Worm (Caenorhabditis elegans) whole organism, L1 larva: ENCODE data around the gene srd-34.

Source experiments
- C34B4.2 ChIP-seq: sonication (generic microtip); optimal IDR thresholded peaks from 2 replicates; lab custom pipeline; 2017; ENCODE audit warnings: mild to moderate bottlenecking, missing genetic modification characterization, missing compliant biosample characterization
- Y116A8C.19 ChIP-seq: sonication (generic microtip); optimal IDR thresholded peaks from 2 replicates; lab custom pipeline; 2016; ENCODE audit warnings: missing compliant biosample characterization, missing genetic modification characterization, borderline replicate concordance
- alr-1 ChIP-seq: fragments of 200-800 bp; sonication (Bioruptor generic); optimal IDR thresholded peaks from 2 replicates; lab custom pipeline; 2018; ENCODE audit warnings: borderline replicate concordance, mild to moderate bottlenecking, missing genetic modification characterization, missing compliant biosample characterization
- aly-2 ChIP-seq: fragments of 150-350 bp; optimal IDR thresholded peaks from 2 replicates; lab custom pipeline; 2014; ENCODE audit warnings: missing biosample characterization, missing genetic modification characterization
- blmp-1 ChIP-seq: fragments of 150-350 bp; optimal IDR thresholded peaks from 2 replicates; lab custom pipeline; 2014; ENCODE audit warnings: missing biosample characterization, missing genetic modification characterization
- ceh-63 ChIP-seq: fragments of 200-800 bp; sonication (Bioruptor generic); optimal IDR thresholded peaks from 2 replicates; lab custom pipeline; 2018; ENCODE audit warnings: mild to moderate bottlenecking, missing genetic modification characterization, missing compliant biosample characterization
- ceh-90 ChIP-seq: sonication (generic microtip); optimal IDR thresholded peaks from 2 replicates; lab custom pipeline; 2016; ENCODE audit warnings: missing genetic modification characterization, missing compliant biosample characterization
- dpl-1 ChIP-seq, 3 experiments: fragments of 150-350 bp in 2 of 3; sonication (generic microtip) in 1 of 3; optimal IDR thresholded peaks; 2 replicates each; lab custom pipeline; 2014 to 2017; ENCODE audit warnings: missing biosample characterization in 3 of 3, missing genetic modification characterization in 3 of 3, missing genetic modification reagents in 3 of 3
- dsc-1 ChIP-seq: sonication (generic microtip); optimal IDR thresholded peaks from 2 replicates; lab custom pipeline; 2016; ENCODE audit warnings: mild to moderate bottlenecking, missing genetic modification characterization, missing compliant biosample characterization
- efl-1 ChIP-seq, 4 experiments: fragments of 150-350 bp; optimal IDR thresholded peaks in 3 of 4; peaks in 1 of 4; 1 replicate in 1 of 4; 2 replicates in 3 of 4; lab custom pipeline; 2014; ENCODE audit warnings: missing biosample characterization in 2 of 4, missing genetic modification characterization in 2 of 4, missing genetic modification reagents in 2 of 4
- efl-3 ChIP-seq: fragments of 200-800 bp; sonication (Bioruptor generic); optimal IDR thresholded peaks from 2 replicates; lab custom pipeline; 2018; ENCODE audit warnings: mild to moderate bottlenecking, missing genetic modification characterization, missing compliant biosample characterization
- egl-27 ChIP-seq, 2 experiments: fragments of 150-350 bp in 1 of 2; sonication (generic microtip); optimal IDR thresholded peaks; 3 replicates each; lab custom pipeline; 2017 to 2018; ENCODE audit warnings: missing biosample characterization in 2 of 2, missing genetic modification characterization in 2 of 2, missing genetic modification reagents in 2 of 2
- elt-2 ChIP-seq: sonication (generic microtip); optimal IDR thresholded peaks from 2 replicates; lab custom pipeline; 2016; ENCODE audit warnings: missing genetic modification characterization, mild to moderate bottlenecking, inconsistent platforms, missing compliant biosample characterization, missing genetic modification reagents
- fkh-10 ChIP-seq: sonication (generic microtip); optimal IDR thresholded peaks from 2 replicates; lab custom pipeline; 2017; ENCODE audit warnings: missing biosample characterization, missing genetic modification reagents, missing genetic modification characterization
- hlh-4 ChIP-seq: sonication (generic microtip); optimal IDR thresholded peaks from 2 replicates; lab custom pipeline; 2016; ENCODE audit warnings: mild to moderate bottlenecking, missing genetic modification characterization, missing compliant biosample characterization
- irx-1 ChIP-seq: sonication (generic microtip); optimal IDR thresholded peaks from 2 replicates; lab custom pipeline; 2016; ENCODE audit warnings: missing genetic modification characterization, missing compliant biosample characterization
- lin-14 ChIP-seq: fragments of 200-800 bp; sonication (Bioruptor generic); optimal IDR thresholded peaks from 2 replicates; lab custom pipeline; 2018; ENCODE audit warnings: mild to moderate bottlenecking, missing genetic modification characterization, moderate library complexity, missing compliant biosample characterization
- lin-15B ChIP-seq: fragments of 150-350 bp; sonication (generic microtip); optimal IDR thresholded peaks from 3 replicates; lab custom pipeline; 2014; ENCODE audit warnings: missing biosample characterization, missing genetic modification characterization
- lin-35 ChIP-seq, 2 experiments: fragments of 150-350 bp; optimal IDR thresholded peaks; 2 replicates each; lab custom pipeline; 2014; ENCODE audit warnings: missing biosample characterization in 2 of 2, missing genetic modification characterization in 2 of 2, missing genetic modification reagents in 2 of 2
- lin-39 ChIP-seq: fragments of 150-350 bp; optimal IDR thresholded peaks from 2 replicates; lab custom pipeline; 2014; ENCODE audit warnings: missing biosample characterization, missing genetic modification reagents, missing genetic modification characterization
- lsy-2 ChIP-seq, 2 experiments: fragments of 150-350 bp; optimal IDR thresholded peaks; 2 replicates each; lab custom pipeline; 2014; ENCODE audit warnings: missing biosample characterization in 2 of 2, missing genetic modification characterization in 2 of 2
- mab-9 ChIP-seq: fragments of 200-800 bp; sonication (Bioruptor generic); IDR thresholded peaks from 2 replicates; pipeline ENCODE4 v1.3.6; 2022; ENCODE audit warnings: missing genetic modification reagents, missing genetic modification characterization, missing compliant biosample characterization
- mdl-1 ChIP-seq, 2 experiments: fragments of 150-350 bp; optimal IDR thresholded peaks; 2 replicates each; lab custom pipeline; 2014 to 2017; ENCODE audit warnings: missing biosample characterization in 2 of 2, missing genetic modification characterization in 2 of 2, inconsistent platforms in 1 of 2
- mef-2 ChIP-seq: fragments of 150-350 bp; optimal IDR thresholded peaks from 2 replicates; lab custom pipeline; 2014; ENCODE audit warnings: missing biosample characterization, missing genetic modification characterization
- mep-1 ChIP-seq: fragments of 150-350 bp; optimal IDR thresholded peaks from 2 replicates; lab custom pipeline; 2014; ENCODE audit warnings: missing biosample characterization, missing genetic modification characterization
- nhr-20 ChIP-seq: sonication (generic microtip); optimal IDR thresholded peaks from 2 replicates; lab custom pipeline; 2016; ENCODE audit warnings: mild to moderate bottlenecking, missing genetic modification characterization, missing compliant biosample characterization
- nhr-237 ChIP-seq: fragments of 150-350 bp; optimal IDR thresholded peaks from 2 replicates; lab custom pipeline; 2014; ENCODE audit warnings: missing biosample characterization, missing genetic modification characterization
- nhr-47 ChIP-seq: sonication (generic microtip); optimal IDR thresholded peaks from 2 replicates; lab custom pipeline; 2016; ENCODE audit warnings: mild to moderate bottlenecking, missing genetic modification characterization, moderate library complexity, missing compliant biosample characterization
- nhr-71 ChIP-seq: sonication (generic microtip); optimal IDR thresholded peaks from 2 replicates; lab custom pipeline; 2016; ENCODE audit warnings: mild to moderate bottlenecking, missing genetic modification characterization, moderate library complexity, missing compliant biosample characterization
- nhr-77 ChIP-seq: fragments of 150-350 bp; optimal IDR thresholded peaks from 2 replicates; lab custom pipeline; 2014; ENCODE audit warnings: missing biosample characterization, missing genetic modification characterization
- nhr-84 ChIP-seq: sonication (generic microtip); optimal IDR thresholded peaks from 2 replicates; lab custom pipeline; 2017; ENCODE audit warnings: missing biosample characterization, missing genetic modification characterization
- nhr-85 ChIP-seq: sonication (generic microtip); peaks from one replicate; lab custom pipeline; 2016; ENCODE audit warnings: missing genetic modification characterization, inconsistent platforms, missing compliant biosample characterization
- nhr-90 ChIP-seq: sonication (generic microtip); optimal IDR thresholded peaks from 2 replicates; lab custom pipeline; 2016; ENCODE audit warnings: mild to moderate bottlenecking, missing genetic modification characterization, missing compliant biosample characterization; ENCODE audit not compliant: poor library complexity
- pqm-1 ChIP-seq: sonication (generic microtip); optimal IDR thresholded peaks from 3 replicates; lab custom pipeline; 2017; ENCODE audit warnings: missing biosample characterization, missing genetic modification characterization
- rnt-1 ChIP-seq: sonication (generic microtip); optimal IDR thresholded peaks from 2 replicates; lab custom pipeline; 2016; ENCODE audit warnings: mild to moderate bottlenecking, missing genetic modification characterization, moderate library complexity, missing compliant biosample characterization
- skn-1 ChIP-seq: fragments of 150-350 bp; optimal IDR thresholded peaks from 2 replicates; lab custom pipeline; 2014; ENCODE audit warnings: missing biosample characterization, missing genetic modification characterization
- sptf-1 ChIP-seq: fragments of 150-350 bp; optimal IDR thresholded peaks from 2 replicates; lab custom pipeline; 2014; ENCODE audit warnings: missing biosample characterization, missing genetic modification characterization
- tlp-1 ChIP-seq: fragments of 150-350 bp; optimal IDR thresholded peaks from 2 replicates; lab custom pipeline; 2014; ENCODE audit warnings: missing biosample characterization, missing genetic modification characterization
- unc-130 ChIP-seq: fragments of 150-350 bp; optimal IDR thresholded peaks from 2 replicates; lab custom pipeline; 2017; ENCODE audit warnings: missing biosample characterization, missing genetic modification characterization, inconsistent platforms
- xbp-1 ChIP-seq: sonication (generic microtip); optimal IDR thresholded peaks from 2 replicates; lab custom pipeline; 2016; ENCODE audit warnings: missing genetic modification characterization, missing compliant biosample characterization
- zag-1 ChIP-seq: fragments of 150-350 bp; optimal IDR thresholded peaks from 2 replicates; lab custom pipeline; 2014; ENCODE audit warnings: missing biosample characterization, missing genetic modification characterization
- zip-4 ChIP-seq: fragments of 200-800 bp; sonication (Bioruptor generic); optimal IDR thresholded peaks from 2 replicates; lab custom pipeline; 2018; ENCODE audit warnings: mild to moderate bottlenecking, missing genetic modification characterization, moderate library complexity, missing compliant biosample characterization
- ztf-11 ChIP-seq, 2 experiments: sonication (generic microtip); optimal IDR thresholded peaks; 2 replicates each; lab custom pipeline; 2016 to 2017; ENCODE audit warnings: missing genetic modification characterization in 2 of 2, missing biosample characterization in 1 of 2, missing compliant biosample characterization in 1 of 2
- ztf-4 ChIP-seq: fragments of 150-350 bp; optimal IDR thresholded peaks from 2 replicates; lab custom pipeline; 2014; ENCODE audit warnings: missing biosample characterization, missing genetic modification characterization

The srd-34 gene

DNA sequence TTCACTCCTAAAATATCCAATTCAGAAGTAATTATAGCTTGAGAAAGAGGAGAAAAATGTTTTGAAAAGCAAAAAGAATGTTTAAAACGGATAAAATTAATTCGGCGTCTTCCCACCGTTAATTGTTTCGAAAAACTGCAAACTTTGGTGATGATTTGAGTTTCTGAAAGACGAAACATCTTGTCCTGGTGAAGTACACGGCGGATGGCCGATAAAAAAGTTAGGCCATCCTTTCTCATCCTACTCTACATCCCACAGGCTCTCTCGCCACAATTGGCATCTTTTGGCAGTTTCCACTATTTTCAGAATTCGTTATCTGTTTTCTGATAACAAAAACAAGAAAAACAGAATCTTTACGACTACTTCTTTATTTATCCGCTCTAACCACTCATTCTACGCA lies 23.0 kb downstream of the srd-34 start, which contains the start of the genes C35A5.8 and hda-11 (continued):
- TF ChIP-seq nhr-47 (peak; percentile 91), ztf-11 (tag; optimal IDR thresholded peaks at IDR 0.05; lab: Kevin White, UChicago) (peak in 1 of 2 experiments; percentile 94)

DNA sequence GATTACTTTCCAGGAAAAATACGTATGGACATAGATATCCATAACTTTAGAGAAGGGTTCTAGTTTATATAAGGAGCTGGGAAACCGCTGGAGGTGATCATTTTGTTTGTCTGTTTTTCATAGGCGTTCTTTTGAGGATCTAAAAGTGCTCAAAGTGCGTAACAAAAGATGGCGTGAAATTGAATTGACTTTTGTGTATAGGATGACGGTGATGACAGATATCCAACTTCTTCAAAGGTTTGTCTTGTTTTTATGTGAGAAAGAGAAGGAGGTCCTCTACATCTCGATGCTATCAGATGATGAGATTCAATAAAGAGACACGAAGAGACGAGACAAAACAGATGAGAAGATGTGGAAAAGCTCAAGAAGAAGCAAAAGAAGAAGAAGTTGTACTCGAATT lies 32.2 kb downstream of the srd-34 start:
- TF ChIP-seq tlp-1 (no peak), fkh-10 (peak; percentile 51), dpl-1 (GFP tag; optimal IDR thresholded peaks at IDR 0.05; lab: Kevin White, UChicago) (no peak), lin-14 (GFP tag; lab: Kevin White, UChicago) (peak; percentile 24)

DNA sequence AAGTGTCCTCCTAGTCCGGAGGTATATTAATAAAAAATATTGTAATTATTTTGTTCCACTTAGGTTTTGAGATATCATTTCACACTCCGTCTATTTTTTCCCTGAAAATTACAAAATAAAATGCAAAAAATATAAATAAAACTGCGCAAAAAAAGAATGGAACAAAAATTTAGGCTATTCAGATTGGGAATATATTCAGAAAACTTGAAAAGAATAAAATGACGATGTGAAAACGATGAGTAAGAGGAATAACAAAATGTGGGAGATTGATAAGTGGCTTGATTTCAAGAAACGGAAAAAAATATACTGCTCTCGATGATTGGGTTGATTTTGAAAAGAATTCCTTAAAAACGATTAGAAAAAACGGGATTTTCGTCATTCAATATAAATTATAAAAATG lies 34.6 kb downstream of the srd-34 start, which contains the start of gene dmsr-8:
TSS of gene dmsr-8 (minus strand) at position 101 of the 400 bp plus-strand sequence.
- no peak for TF ChIP-seq ceh-63 (GFP tag; lab: Kevin White, UChicago)
- no peak for TF ChIP-seq efl-3
- no peak for TF ChIP-seq C34B4.2 (tag; lab: Kevin White, UChicago)
- no peak for TF ChIP-seq xbp-1
- no peak for TF ChIP-seq dpl-1 (GFP tag; optimal IDR thresholded peaks at IDR 0.05; lab: Kevin White, UChicago)
- TF ChIP-seq nhr-84 = no peak
- no peak for TF ChIP-seq zag-1 (tag; lab: Kevin White, UChicago)
- no peak for TF ChIP-seq lin-39 (tag; lab: Kevin White, UChicago)
- TF ChIP-seq nhr-237 (tag; lab: Kevin White, UChicago) = no peak
- TF ChIP-seq alr-1 (tag; lab: Kevin White, UChicago) = no peak
- no peak for TF ChIP-seq ztf-4 (tag; lab: Kevin White, UChicago)
- no peak for TF ChIP-seq lsy-2 (tag; optimal IDR thresholded peaks at IDR 0.05; lab: Kevin White, UChicago)
- TF ChIP-seq nhr-85 (tag; lab: Kevin White, UChicago) = no peak
- TF ChIP-seq ztf-11 (tag; optimal IDR thresholded peaks at IDR 0.05; lab: Kevin White, UChicago) = no peak
- no peak for TF ChIP-seq dsc-1 (tag; lab: Kevin White, UChicago)
- TF ChIP-seq mdl-1 (tag; optimal IDR thresholded peaks at IDR 0.05; lab: Kevin White, UChicago) = no peak
- TF ChIP-seq efl-1 (optimal IDR thresholded peaks at IDR 0.05; lab: Kevin White, UChicago) = no peak
- TF ChIP-seq efl-1 (GFP tag; optimal IDR thresholded peaks at IDR 0.05 in 1 of 2; lab: Kevin White, UChicago) = no peak
- no peak for TF ChIP-seq hlh-4 (tag; lab: Kevin White, UChicago)
- no peak for TF ChIP-seq nhr-77 (tag; lab: Kevin White, UChicago)

DNA sequence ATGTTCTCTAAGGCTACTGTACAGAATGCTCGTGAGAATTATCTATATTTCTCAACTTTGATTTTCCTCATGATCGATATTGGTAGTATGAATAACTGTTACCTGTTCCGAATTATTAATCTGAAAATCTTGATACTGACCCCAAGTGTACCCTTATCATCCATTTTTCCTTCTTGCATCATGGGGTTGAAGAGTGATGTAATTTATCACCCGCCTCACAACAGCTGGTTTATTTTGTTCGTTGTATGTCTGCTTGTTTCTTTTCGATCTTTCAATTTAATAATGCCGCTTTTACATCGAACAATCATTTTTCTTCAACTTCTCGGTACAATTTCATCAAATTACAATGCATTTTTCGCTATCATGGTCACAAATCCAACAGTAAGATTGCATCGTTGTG lies 40.0 kb downstream of the srd-34 start, which contains the start of gene C35A5.6:
TSS of gene C35A5.6 (plus strand) at position 283 of the 400 bp plus-strand sequence.
- TF ChIP-seq lin-14 (GFP tag; lab: Kevin White, UChicago) (peak; percentile 30), ceh-63 (GFP tag; lab: Kevin White, UChicago) (no peak), mef-2 (tag; lab: Kevin White, UChicago) (no peak), mep-1 (tag; lab: Kevin White, UChicago) (no peak), nhr-20 (tag; lab: Kevin White, UChicago) (peak; percentile 5), unc-130 (no peak), nhr-90 (no peak), elt-2 (tag; lab: Kevin White, UChicago) (no peak), nhr-71 (tag; lab: Kevin White, UChicago) (peak; percentile 20), dpl-1 (GFP tag; optimal IDR thresholded peaks at IDR 0.05; lab: Kevin White, UChicago) (no peak), pqm-1 (no peak), nhr-77 (tag; lab: Kevin White, UChicago) (no peak), zip-4 (GFP tag; lab: Kevin White, UChicago) (no peak), rnt-1 (peak; percentile 22), blmp-1 (tag; lab: Kevin White, UChicago) (peak; percentile 30), skn-1 (peak; percentile 4), sptf-1 (tag; lab: Kevin White, UChicago) (no peak), lin-15B (no peak), mab-9 (GFP tag; lab: Robert Waterston, UW) (no peak), lin-39 (tag; lab: Kevin White, UChicago) (no peak), irx-1 (tag; lab: Kevin White, UChicago) (no peak), ceh-90 (tag; lab: Kevin White, UChicago) (no peak), lin-35 (GFP tag; optimal IDR thresholded peaks at IDR 0.05; lab: Kevin White, UChicago) (no peak), Y116A8C.19 (no peak), aly-2 (tag; lab: Kevin White, UChicago) (no peak), egl-27 (tag; optimal IDR thresholded peaks at IDR 0.05; lab: Kevin White, UChicago) (no peak)
